Worm (Caenorhabditis elegans): ENCODE measurements around the gene K08B12.1.

Gene K08B12.1

DNA sequence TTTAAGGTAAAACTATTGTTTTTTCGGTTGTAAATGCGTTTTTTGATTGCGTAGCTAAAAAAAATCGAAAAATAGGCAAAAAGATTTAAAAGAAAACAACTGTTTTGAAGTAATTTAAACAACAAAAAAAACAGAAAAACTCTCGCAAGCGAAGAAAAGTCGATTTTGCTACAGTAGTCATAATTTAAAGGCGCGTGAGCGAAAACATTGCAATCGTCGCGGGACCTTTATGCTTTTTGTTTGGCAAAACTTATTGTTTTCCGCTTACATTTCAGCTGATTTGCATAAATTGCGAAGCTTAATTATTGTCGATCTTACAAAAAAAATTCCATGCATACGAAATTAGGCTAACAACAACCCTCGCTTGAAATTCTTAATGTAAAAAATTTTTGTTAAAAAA, 8.8 kb downstream of the K08B12.1 start:
- no peak for TF ChIP-seq Y95B8A.8 (GFP tag; IDR thresholded peaks at IDR 0.05)
- no peak for TF ChIP-seq B0035.1 (tag; optimal IDR thresholded peaks at IDR 0.05)
- no peak for TF ChIP-seq F10E7.11 (tag; optimal IDR thresholded peaks at IDR 0.05)
- no peak for TF ChIP-seq ztf-25 (GFP tag; IDR thresholded peaks at IDR 0.05)
- TF ChIP-seq attf-5 (GFP tag; optimal IDR thresholded peaks at IDR 0.05): no peak
- TF ChIP-seq madf-6 (GFP tag; IDR thresholded peaks at IDR 0.05): peak; percentile 91
- no peak for TF ChIP-seq bed-1 (GFP tag; IDR thresholded peaks at IDR 0.05)
- no peak for TF ChIP-seq him-1 (tag; optimal IDR thresholded peaks at IDR 0.05)
- TF ChIP-seq xnd-1 (tag; optimal IDR thresholded peaks at IDR 0.05): peak; percentile 89
- TF ChIP-seq egrh-3 (GFP tag; IDR thresholded peaks at IDR 0.05): no peak
- no peak for TF ChIP-seq F23B12.7 (tag; optimal IDR thresholded peaks at IDR 0.05; ENCODE audit: insufficient read depth)
- no peak for TF ChIP-seq C17E4.6 (GFP tag; IDR thresholded peaks at IDR 0.05)
- no peak for TF ChIP-seq F37B4.10 (GFP tag; IDR thresholded peaks at IDR 0.05)
- TF ChIP-seq tlf-1 (GFP tag; optimal IDR thresholded peaks at IDR 0.05): no peak
- TF ChIP-seq zfh-2 (GFP tag; conservative IDR thresholded peaks at IDR 0.05): no peak
- TF ChIP-seq ceh-91 (GFP tag; IDR thresholded peaks at IDR 0.05): 0 out of 2 replicates have a peak, but pooled peaks have one; percentile 31
- TF ChIP-seq F52B5.7 (tag; optimal IDR thresholded peaks at IDR 0.05): no peak
- no peak for TF ChIP-seq zim-3 (tag; optimal IDR thresholded peaks at IDR 0.05)
- no peak for TF ChIP-seq dox-1 (GFP tag; IDR thresholded peaks at IDR 0.05)
- peak; percentile 26 for TF ChIP-seq F49E8.2 (tag; optimal IDR thresholded peaks at IDR 0.05; ENCODE audit: insufficient read depth)
- TF ChIP-seq Y53G8AR.9 (GFP tag; conservative IDR thresholded peaks at IDR 0.05): no peak
- TF ChIP-seq F55B11.4 (tag; optimal IDR thresholded peaks at IDR 0.05; ENCODE audit: borderline replicate concordance, insufficient read depth): no peak
- TF ChIP-seq lsl-1 (GFP tag; optimal IDR thresholded peaks at IDR 0.05): peak; percentile 91
- TF ChIP-seq madf-8 (GFP tag; conservative IDR thresholded peaks at IDR 0.05): peak; percentile 85
- no peak for TF ChIP-seq ztf-3 (GFP tag; optimal IDR thresholded peaks at IDR 0.05)
- no peak for TF ChIP-seq nhr-120 (GFP tag; IDR thresholded peaks at IDR 0.05)
- no peak for TF ChIP-seq mel-28 (tag; optimal IDR thresholded peaks at IDR 0.05; ENCODE audit: borderline replicate concordance)
- TF ChIP-seq dpff-1 (tag; optimal IDR thresholded peaks at IDR 0.05): no peak
- TF ChIP-seq D2030.7 (GFP tag; IDR thresholded peaks at IDR 0.05): peak; percentile 44; the same call in 1 of the 2 replicates
- TF ChIP-seq ama-1 (optimal IDR thresholded peaks at IDR 0.05): no peak
- no peak for TF ChIP-seq ama-1 (GFP tag; optimal IDR thresholded peaks at IDR 0.05)
- TF ChIP-seq F33H1.4 (GFP tag; IDR thresholded peaks at IDR 0.05): peak; percentile 87
- TF ChIP-seq madf-10 (tag; optimal IDR thresholded peaks at IDR 0.05): no peak
- TF ChIP-seq F39B2.1 (GFP tag; IDR thresholded peaks at IDR 0.05): no peak
- no peak for TF ChIP-seq unc-130 (GFP tag; optimal IDR thresholded peaks at IDR 0.05)

DNA sequence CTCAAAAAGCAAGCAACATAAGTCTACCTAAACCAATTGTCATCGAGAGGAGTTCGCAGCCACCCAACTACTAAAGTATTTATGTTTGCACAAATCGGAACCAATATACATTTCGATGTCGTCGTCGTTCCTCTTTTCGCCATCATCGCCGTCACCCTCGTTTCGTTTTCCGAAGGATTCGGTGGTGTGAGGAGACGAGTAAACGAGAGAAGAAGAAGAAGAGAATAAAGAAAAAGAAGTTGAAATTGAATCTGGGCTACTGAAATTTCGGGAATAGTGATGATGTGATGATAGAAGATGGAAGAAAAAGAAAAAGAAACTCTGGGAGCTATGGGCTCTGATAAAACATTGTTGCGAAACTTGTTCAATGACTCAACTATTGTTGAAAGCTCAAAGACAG, 9.4 kb downstream of the K08B12.1 start:
- TF ChIP-seq hlh-26 (GFP tag; conservative IDR thresholded peaks at IDR 0.05): no peak
- no peak for TF ChIP-seq cebp-1 (GFP tag; IDR thresholded peaks at IDR 0.05)
- peak; percentile 41 for TF ChIP-seq cebp-1 (tag; optimal IDR thresholded peaks at IDR 0.05)

DNA sequence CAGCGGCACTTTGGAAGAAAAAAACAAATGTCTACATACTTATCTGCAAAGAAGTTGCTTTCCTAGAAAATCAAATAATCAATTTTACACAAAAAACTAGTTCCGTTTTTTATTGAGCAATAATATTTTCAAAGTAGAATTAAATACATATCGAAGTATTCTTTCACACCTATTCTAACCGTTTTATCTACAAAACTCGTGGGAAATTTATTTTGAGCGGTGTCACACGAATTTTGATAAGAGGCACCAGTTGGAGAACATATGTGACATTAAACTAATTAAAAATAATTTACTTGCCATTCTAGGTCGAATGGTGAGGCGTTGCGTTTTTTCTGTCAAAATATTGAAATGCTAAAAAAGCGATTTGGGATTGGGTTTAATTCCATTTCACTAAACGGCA, 9.8 kb downstream of the K08B12.1 start:
- TF ChIP-seq lsl-1 (GFP tag; optimal IDR thresholded peaks at IDR 0.05) (no peak), madf-10 (tag; optimal IDR thresholded peaks at IDR 0.05) (no peak), rpc-1 (optimal IDR thresholded peaks at IDR 0.05) (no peak), rpc-1 (tag; optimal IDR thresholded peaks at IDR 0.05) (no peak), nfya-1 (tag; optimal IDR thresholded peaks at IDR 0.05; ENCODE audit: borderline replicate concordance, insufficient read depth) (no peak), lin-40 (tag; optimal IDR thresholded peaks at IDR 0.05) (no peak), tbx-9 (tag; optimal IDR thresholded peaks at IDR 0.05; ENCODE audit: borderline replicate concordance) (no peak), nhr-80 (tag; optimal IDR thresholded peaks at IDR 0.05) (peak; percentile 20)
